Worm (Caenorhabditis elegans): ENCODE measurements around the gene rdl-1.

rdl-1 gene

DNA sequence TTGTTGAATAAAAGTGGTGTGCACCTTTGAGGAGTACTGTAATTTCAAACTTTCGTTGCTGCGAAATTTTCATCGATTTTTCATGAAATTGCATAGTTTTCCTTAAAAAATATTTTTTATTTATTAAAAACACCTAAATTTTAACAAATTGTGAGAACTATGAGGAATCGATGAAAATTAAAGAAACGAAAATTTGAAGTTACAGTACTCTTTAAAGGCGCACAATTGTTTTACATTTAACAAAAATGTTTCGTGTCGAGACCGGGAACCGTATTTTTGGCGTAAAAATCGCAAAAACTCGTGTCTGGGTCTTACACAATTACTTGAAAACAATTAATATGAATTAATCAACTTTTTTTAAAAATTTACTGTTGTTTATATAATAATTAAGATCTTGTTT, at the start of gene rdl-1:
TSS of gene rdl-1 (minus strand) at position 101 of the 400 bp plus-strand sequence.
- TF ChIP-seq mdl-1 (tag; optimal IDR thresholded peaks at IDR 0.05) (no peak), elt-3 (tag; optimal IDR thresholded peaks at IDR 0.05) (no peak), nhr-25 (tag; optimal IDR thresholded peaks at IDR 0.05) (no peak), aly-2 (tag; optimal IDR thresholded peaks at IDR 0.05) (no peak)

ce11 chrIV:7817852-7818251, 47.8 kb upstream of the rdl-1 start, which contains the start of gene ric-3:
Gene ric-3, plus strand, starts transcription at chrIV:7818251.
- peak; percentile 51 for TF ChIP-seq pha-4 (tag; optimal IDR thresholded peaks at IDR 0.05)
- no peak for TF ChIP-seq nhr-28 (tag; optimal IDR thresholded peaks at IDR 0.05)
- TF ChIP-seq hmg-11 (tag; optimal IDR thresholded peaks at IDR 0.05): peak; percentile 90
- TF ChIP-seq ztf-4 (tag; optimal IDR thresholded peaks at IDR 0.05): no peak
- no peak for TF ChIP-seq ceh-16 (tag; optimal IDR thresholded peaks at IDR 0.05)
- TF ChIP-seq snpc-4 (tag; optimal IDR thresholded peaks at IDR 0.05): peak; percentile 40
- TF ChIP-seq mml-1 (tag; optimal IDR thresholded peaks at IDR 0.05): no peak
- TF ChIP-seq unc-62 (GFP tag; optimal IDR thresholded peaks at IDR 0.05): peak; percentile 44
- TF ChIP-seq ceh-28 (tag; optimal IDR thresholded peaks at IDR 0.05): peak; percentile 58
- TF ChIP-seq lin-39 (tag; optimal IDR thresholded peaks at IDR 0.05): peak; percentile 84
- TF ChIP-seq elt-1 (tag; optimal IDR thresholded peaks at IDR 0.05): no peak
- TF ChIP-seq fos-1 (tag; optimal IDR thresholded peaks at IDR 0.05): no peak
- peak; percentile 29 for TF ChIP-seq mdl-1 (tag; optimal IDR thresholded peaks at IDR 0.05)
- TF ChIP-seq ztf-11 (tag; optimal IDR thresholded peaks at IDR 0.05): no peak
- TF ChIP-seq nhr-67 (tag; optimal IDR thresholded peaks at IDR 0.05): no peak
- TF ChIP-seq lin-15B (tag; optimal IDR thresholded peaks at IDR 0.05): peak; percentile 42
- TF ChIP-seq zag-1 (tag; optimal IDR thresholded peaks at IDR 0.05): no peak
- TF ChIP-seq nfya-1 (tag; optimal IDR thresholded peaks at IDR 0.05; ENCODE audit: insufficient read depth): peak; percentile 81
- TF ChIP-seq ama-1 (optimal IDR thresholded peaks at IDR 0.05): no peak

DNA sequence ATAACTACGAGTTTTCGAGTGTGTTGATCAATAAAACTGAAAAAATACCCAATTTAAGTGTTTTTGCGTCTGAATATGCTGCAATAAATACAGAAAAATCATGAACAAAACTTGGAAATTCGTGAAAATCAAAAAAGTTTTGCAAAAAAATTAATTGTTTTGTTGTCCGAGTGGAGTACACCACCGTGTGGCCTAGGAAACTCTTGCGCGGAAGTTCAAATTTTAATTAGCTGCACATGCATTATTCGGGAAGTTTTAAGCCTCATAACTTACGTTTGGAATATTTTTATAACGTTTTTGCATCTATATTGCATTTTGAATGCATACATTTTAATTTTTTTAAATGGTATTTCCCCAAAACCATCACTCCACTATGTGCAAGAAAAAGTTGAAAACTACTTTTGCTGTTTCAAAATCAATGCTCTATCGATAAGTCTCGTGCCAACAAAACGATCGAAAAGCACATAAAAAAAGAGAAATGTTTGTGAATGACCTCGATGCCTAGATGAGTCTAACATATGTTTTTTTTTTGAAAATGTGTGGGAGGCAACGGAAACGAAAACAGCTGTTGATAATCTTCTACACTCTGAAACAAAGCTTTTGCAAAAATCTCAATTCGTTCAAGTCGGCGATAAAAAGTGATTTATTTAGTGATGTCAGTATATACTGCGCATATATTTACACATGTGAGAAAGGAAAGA, 46.5 kb upstream of the rdl-1 start:
- TF ChIP-seq fos-1 (tag; optimal IDR thresholded peaks at IDR 0.05) (no peak), unc-39 (tag; optimal IDR thresholded peaks at IDR 0.05) (no peak), lsy-12 (tag; optimal IDR thresholded peaks at IDR 0.05) (no peak), nhr-43 (tag; optimal IDR thresholded peaks at IDR 0.05; ENCODE audit: poor library complexity, severe bottlenecking) (peak; percentile 38), lin-39 (tag; optimal IDR thresholded peaks at IDR 0.05) (no peak), egl-5 (tag; optimal IDR thresholded peaks at IDR 0.05) (peak; percentile 80), pha-4 (tag; optimal IDR thresholded peaks at IDR 0.05) (peak; percentile 4), nfya-1 (tag; optimal IDR thresholded peaks at IDR 0.05; ENCODE audit: insufficient read depth) (peak; percentile 11)

ce11 chrIV:7815683-7816183, 45.7 kb upstream of the rdl-1 start, which contains the start of gene cdgs-1:
Gene cdgs-1, minus strand, starts transcription at chrIV:7815733.
- TF ChIP-seq nhr-23 (tag; optimal IDR thresholded peaks at IDR 0.05) (no peak), egl-5 (tag; optimal IDR thresholded peaks at IDR 0.05) (peak; percentile 58), ceh-28 (tag; optimal IDR thresholded peaks at IDR 0.05) (no peak), sea-2 (GFP tag; optimal IDR thresholded peaks at IDR 0.05) (no peak), ztf-11 (tag; optimal IDR thresholded peaks at IDR 0.05) (no peak), ZK546.5 (tag; optimal IDR thresholded peaks at IDR 0.05) (no peak), skn-1 (tag; optimal IDR thresholded peaks at IDR 0.05) (no peak), nhr-237 (tag; optimal IDR thresholded peaks at IDR 0.05) (no peak), ztf-4 (tag; optimal IDR thresholded peaks at IDR 0.05) (no peak), nhr-25 (tag; optimal IDR thresholded peaks at IDR 0.05) (no peak), lin-39 (tag; optimal IDR thresholded peaks at IDR 0.05) (no peak), nhr-11 (tag; optimal IDR thresholded peaks at IDR 0.05) (no peak), elt-3 (tag; optimal IDR thresholded peaks at IDR 0.05) (no peak), snpc-4 (tag; optimal IDR thresholded peaks at IDR 0.05) (peak; percentile 49), egl-27 (tag; optimal IDR thresholded peaks at IDR 0.05) (no peak), tbx-2 (tag; optimal IDR thresholded peaks at IDR 0.05) (no peak), hmg-11 (tag; optimal IDR thresholded peaks at IDR 0.05) (no peak), nhr-67 (tag; optimal IDR thresholded peaks at IDR 0.05) (no peak), daf-12 (tag; optimal IDR thresholded peaks at IDR 0.05) (no peak), R02D3.7 (tag; optimal IDR thresholded peaks at IDR 0.05) (no peak), nhr-43 (tag; optimal IDR thresholded peaks at IDR 0.05; ENCODE audit: poor library complexity, severe bottlenecking) (no peak), elt-1 (tag; optimal IDR thresholded peaks at IDR 0.05) (no peak), lin-15B (tag; optimal IDR thresholded peaks at IDR 0.05) (no peak), nhr-28 (tag; optimal IDR thresholded peaks at IDR 0.05) (no peak), unc-39 (tag; optimal IDR thresholded peaks at IDR 0.05) (no peak), pqm-1 (tag; optimal IDR thresholded peaks at IDR 0.05) (peak; percentile 1), mml-1 (tag; optimal IDR thresholded peaks at IDR 0.05) (no peak), eor-1 (tag; optimal IDR thresholded peaks at IDR 0.05) (no peak), ceh-16 (tag; optimal IDR thresholded peaks at IDR 0.05) (no peak), ama-1 (optimal IDR thresholded peaks at IDR 0.05) (no peak), nhr-77 (tag; optimal IDR thresholded peaks at IDR 0.05) (no peak), nfya-1 (tag; optimal IDR thresholded peaks at IDR 0.05; ENCODE audit: insufficient read depth) (peak; percentile 69), fos-1 (tag; optimal IDR thresholded peaks at IDR 0.05) (no peak), pha-4 (tag; optimal IDR thresholded peaks at IDR 0.05) (peak; percentile 84), mdl-1 (tag; optimal IDR thresholded peaks at IDR 0.05) (peak; percentile 26), aly-2 (tag; optimal IDR thresholded peaks at IDR 0.05) (no peak), fkh-2 (tag; optimal IDR thresholded peaks at IDR 0.05) (peak; percentile 55), unc-62 (GFP tag; optimal IDR thresholded peaks at IDR 0.05) (no peak), jun-1 (tag; optimal IDR thresholded peaks at IDR 0.05) (no peak), ceh-82 (tag; optimal IDR thresholded peaks at IDR 0.05) (no peak)
